Worm (Caenorhabditis elegans) whole organism, early embryonic: ENCODE measurements around the gene cpsf-4.

Source experiments
- B0310.2 ChIP-seq: sonication (generic microtip); optimal IDR thresholded peaks from 2 replicates; lab custom pipeline; 2016; ENCODE audit warnings: mild to moderate bottlenecking, missing genetic modification characterization, missing compliant biosample characterization
- F13C5.2 ChIP-seq: sonication (generic microtip); optimal IDR thresholded peaks from 2 replicates; lab custom pipeline; 2017; ENCODE audit warnings: mild to moderate bottlenecking, missing genetic modification characterization, inconsistent platforms, missing compliant biosample characterization
- aly-1 ChIP-seq: sonication (generic microtip); optimal IDR thresholded peaks from 2 replicates; lab custom pipeline; 2016; ENCODE audit warnings: missing genetic modification characterization, missing compliant biosample characterization
- ama-1 ChIP-seq: fragments of 150-350 bp; optimal IDR thresholded peaks from 2 replicates; lab custom pipeline; 2014
- ceh-13 ChIP-seq: fragments of 200-800 bp; sonication (Bioruptor generic); optimal IDR thresholded peaks from 2 replicates; lab custom pipeline; 2018; ENCODE audit warnings: mild to moderate bottlenecking, missing genetic modification characterization, missing compliant biosample characterization
- ceh-36 ChIP-seq: sonication (generic microtip); optimal IDR thresholded peaks from 2 replicates; lab custom pipeline; 2016; ENCODE audit warnings: missing genetic modification characterization, inconsistent platforms, missing compliant biosample characterization
- ets-7 ChIP-seq: sonication (generic microtip); optimal IDR thresholded peaks from 2 replicates; lab custom pipeline; 2016; ENCODE audit warnings: missing genotype, missing genetic modification characterization, missing compliant biosample characterization
- flt-1 ChIP-seq: fragments of 200-800 bp; sonication (Bioruptor generic); IDR thresholded peaks from 2 replicates; pipeline ENCODE4 v1.3.6; 2022; ENCODE audit warnings: missing genetic modification characterization, missing compliant biosample characterization
- hmbx-1 ChIP-seq: sonication (generic microtip); optimal IDR thresholded peaks from 2 replicates; lab custom pipeline; 2016; ENCODE audit warnings: mild to moderate bottlenecking, missing genetic modification characterization, missing compliant biosample characterization
- hmg-4 ChIP-seq: fragments of 200-800 bp; sonication (Bioruptor generic); optimal IDR thresholded peaks from 2 replicates; lab custom pipeline; 2018; ENCODE audit warnings: mild to moderate bottlenecking, missing genetic modification characterization, missing compliant biosample characterization
- hnd-1 ChIP-seq: sonication (generic microtip); optimal IDR thresholded peaks from 2 replicates; lab custom pipeline; 2016; ENCODE audit warnings: missing genetic modification characterization, missing compliant biosample characterization
- pes-1 ChIP-seq: fragments of 200-800 bp; sonication (Bioruptor generic); IDR thresholded peaks from 2 replicates; pipeline ENCODE4 v1.3.6; 2022; ENCODE audit warnings: missing genetic modification reagents, missing genetic modification characterization, missing compliant biosample characterization
- scrt-1 ChIP-seq: fragments of 200-800 bp; sonication (Bioruptor generic); IDR thresholded peaks from 2 replicates; pipeline ENCODE4 v1.3.6; 2022; ENCODE audit warnings: missing genetic modification characterization, missing compliant biosample characterization
- sea-1 ChIP-seq: fragments of 200-800 bp; sonication (Bioruptor generic); conservative IDR thresholded peaks from 2 replicates; pipeline ENCODE4 v1.3.6; 2022; ENCODE audit warnings: missing genetic modification characterization, missing compliant biosample characterization
- tbx-11 ChIP-seq: fragments of 200-800 bp; sonication (Bioruptor generic); IDR thresholded peaks from 2 replicates; pipeline ENCODE4 v1.3.6; 2022; ENCODE audit warnings: missing genetic modification characterization, missing compliant biosample characterization
- tbx-37 ChIP-seq: fragments of 200-800 bp; sonication (Bioruptor generic); conservative IDR thresholded peaks from 2 replicates; pipeline ENCODE4 v1.3.6; 2022; ENCODE audit warnings: missing genetic modification reagents, missing genetic modification characterization, missing compliant biosample characterization
- tra-4 ChIP-seq: sonication (generic microtip); optimal IDR thresholded peaks from 2 replicates; lab custom pipeline; 2017; ENCODE audit warnings: missing genetic modification characterization, missing compliant biosample characterization

The cpsf-4 gene

DNA sequence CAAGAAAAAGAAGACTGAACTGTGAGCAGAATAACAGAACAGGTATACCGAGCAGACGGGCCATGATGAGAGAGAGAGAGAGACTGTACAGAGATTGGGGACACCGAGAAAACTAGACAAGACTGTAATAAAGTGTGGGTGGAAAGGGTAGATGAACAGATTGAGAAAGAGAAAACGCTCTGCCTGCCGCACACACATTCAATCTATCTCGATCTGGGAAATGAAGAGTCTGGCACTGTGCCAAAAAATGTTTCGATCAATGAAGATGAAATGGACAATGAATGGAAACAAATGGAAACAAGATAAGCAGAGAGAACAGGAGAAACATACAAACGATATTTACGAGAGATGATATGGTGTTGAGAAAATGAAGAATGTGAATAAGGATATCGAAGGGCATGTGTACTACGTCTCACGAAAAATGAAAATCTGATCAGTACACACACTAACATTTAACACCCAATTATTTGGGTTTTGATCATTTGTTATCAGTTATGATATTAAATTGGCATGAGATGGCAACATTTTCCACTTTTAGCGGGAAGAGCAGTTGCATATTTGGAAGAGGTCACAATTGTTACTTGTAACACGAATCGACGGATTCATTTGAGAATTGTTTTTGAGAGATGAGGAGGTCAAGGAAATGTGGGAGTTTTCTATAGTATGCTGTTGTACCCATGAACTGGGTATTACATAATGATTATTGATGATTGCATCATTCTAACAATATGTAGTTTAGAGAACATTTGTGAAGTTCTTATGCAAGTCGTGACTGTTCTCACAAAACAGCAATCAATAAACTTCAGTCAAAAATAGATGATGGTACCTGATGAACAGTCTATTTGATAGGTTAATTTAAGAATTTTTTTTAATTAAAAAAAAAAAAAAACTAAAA lies 48.2 kb downstream of the cpsf-4 start:
- TF ChIP-seq sea-1 (GFP tag; lab: Robert Waterston, UW): no peak
- no peak for TF ChIP-seq ceh-13 (GFP tag; lab: Kevin White, UChicago)
- no peak for TF ChIP-seq aly-1 (tag; lab: Kevin White, UChicago)
- no peak for TF ChIP-seq tra-4 (tag; lab: Kevin White, UChicago)
- no peak for TF ChIP-seq pes-1
- TF ChIP-seq tbx-11: no peak
- no peak for TF ChIP-seq hmg-4 (GFP tag; lab: Kevin White, UChicago)
- no peak for TF ChIP-seq ceh-36 (tag; lab: Kevin White, UChicago)
- no peak for TF ChIP-seq tbx-37 (GFP tag; lab: Robert Waterston, UW)
- TF ChIP-seq hmbx-1 (tag; lab: Kevin White, UChicago): no peak
- TF ChIP-seq flt-1 (GFP tag; lab: Robert Waterston, UW): no peak
- TF ChIP-seq F13C5.2 (tag; lab: Kevin White, UChicago): no peak
- no peak for TF ChIP-seq ets-7
- TF ChIP-seq ama-1 (lab: Kevin White, UChicago): no peak
- TF ChIP-seq scrt-1: no peak
- TF ChIP-seq hnd-1 (tag; lab: Kevin White, UChicago): no peak
- no peak for TF ChIP-seq B0310.2

DNA sequence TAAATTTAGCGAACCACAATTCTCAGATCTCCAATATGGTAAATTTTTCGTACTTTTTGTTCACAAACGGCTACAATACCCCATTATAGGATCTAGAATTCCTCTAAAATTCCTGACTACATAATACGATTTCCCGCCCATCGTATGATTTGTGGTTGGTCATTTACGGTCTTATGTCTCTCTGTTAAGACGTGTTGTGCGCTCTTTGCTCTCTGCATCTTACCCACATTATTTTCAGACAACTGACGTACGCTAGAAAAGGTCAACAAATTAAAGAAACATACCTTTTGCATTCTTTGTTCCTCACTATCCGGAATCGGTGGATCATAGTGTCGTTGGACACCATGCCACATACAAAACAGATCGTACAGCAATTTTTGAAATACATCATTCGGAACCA lies 50.2 kb downstream of the cpsf-4 start:
- TF ChIP-seq flt-1 (GFP tag; lab: Robert Waterston, UW): no peak
- no peak for TF ChIP-seq ets-7
- TF ChIP-seq scrt-1: no peak
- no peak for TF ChIP-seq hmbx-1 (tag; lab: Kevin White, UChicago)
- TF ChIP-seq aly-1 (tag; lab: Kevin White, UChicago): no peak
- no peak for TF ChIP-seq B0310.2
